Fruit fly (Drosophila melanogaster) whole organism, adult: Measurements from ENCODE around the gene vir-1.

Source experiments
- CG12768 ChIP-seq: fragments of 200-800 bp; sonication (Bioruptor generic); optimal IDR thresholded peaks from 2 replicates; lab custom pipeline; 2017; ENCODE audit warnings: missing biosample characterization, missing genetic modification characterization, mild to moderate bottlenecking, moderate library complexity, missing genetic modification reagents
- CG33017 ChIP-seq: fragments of 200-800 bp; sonication (Bioruptor generic); optimal IDR thresholded peaks from 2 replicates; lab custom pipeline; 2018; ENCODE audit warnings: missing biosample characterization, mild to moderate bottlenecking, missing genetic modification characterization, moderate library complexity
- CG5204 ChIP-seq: fragments of 200-800 bp; sonication (Bioruptor generic); optimal IDR thresholded peaks from 2 replicates; lab custom pipeline; 2016; ENCODE audit warnings: missing biosample characterization, missing genetic modification characterization
- CG7101 ChIP-seq: fragments of 200-800 bp; sonication (Bioruptor generic); optimal IDR thresholded peaks from 2 replicates; lab custom pipeline; 2018; ENCODE audit warnings: missing biosample characterization, mild to moderate bottlenecking, missing genetic modification characterization, moderate library complexity
- Crg-1 ChIP-seq: fragments of 200-800 bp; sonication (Bioruptor generic); optimal IDR thresholded peaks from 2 replicates; lab custom pipeline; 2016; ENCODE audit warnings: missing biosample characterization, missing genetic modification characterization
- Hr96 ChIP-seq: fragments of 200-800 bp; sonication (Bioruptor generic); optimal IDR thresholded peaks from 2 replicates; lab custom pipeline; 2016; ENCODE audit warnings: missing biosample characterization, missing genetic modification characterization
- Mnt ChIP-seq: fragments of 200-800 bp; sonication (Bioruptor generic); optimal IDR thresholded peaks from 2 replicates; lab custom pipeline; 2016; ENCODE audit warnings: missing biosample characterization, mild to moderate bottlenecking, missing genetic modification characterization
- bab1 ChIP-seq: fragments of 200-800 bp; sonication (Bioruptor generic); optimal IDR thresholded peaks from 3 replicates; lab custom pipeline; 2019; ENCODE audit warnings: missing biosample characterization, mild to moderate bottlenecking, missing genetic modification characterization, moderate library complexity
- toe ChIP-seq: fragments of 200-800 bp; sonication (Bioruptor generic); optimal IDR thresholded peaks from 2 replicates; lab custom pipeline; 2016; ENCODE audit warnings: missing biosample characterization, missing genetic modification characterization

- no peak for TF ChIP-seq CG33017 (tag; lab: Kevin White, UChicago)
- no peak for TF ChIP-seq Hr96 (GFP tag; lab: Kevin White, UChicago)
- TF ChIP-seq bab1 (GFP tag; lab: Kevin White, UChicago): no peak
- no peak for TF ChIP-seq CG5204 (GFP tag; lab: Kevin White, UChicago)
- no peak for TF ChIP-seq CG7101 (tag; lab: Kevin White, UChicago)
- TF ChIP-seq CG12768 (GFP tag; lab: Kevin White, UChicago): no peak
- TF ChIP-seq Mnt (GFP tag; lab: Kevin White, UChicago): no peak
- TF ChIP-seq Crg-1 (GFP tag; lab: Kevin White, UChicago): no peak
- TF ChIP-seq toe: no peak
Observed at dm6 chr2L:12421188-12421587, 2.1 kb downstream of the vir-1 start.
